Fruit fly (Drosophila melanogaster) whole organism, pupa: ENCODE measurements around the gene CG7607.

ENCODE experiments used
- CG13204 ChIP-seq: fragments of 200-800 bp; sonication (Bioruptor generic); optimal IDR thresholded peaks from 2 replicates; lab custom pipeline; 2018; ENCODE audit warnings: missing biosample characterization, mild to moderate bottlenecking, missing genetic modification characterization, moderate library complexity
- D1 ChIP-seq: fragments of 200-800 bp; sonication (Bioruptor generic); optimal IDR thresholded peaks from 2 replicates; lab custom pipeline; 2018; ENCODE audit warnings: missing biosample characterization, mild to moderate bottlenecking, missing genetic modification characterization, moderate library complexity
- EcR ChIP-seq: fragments of 200-800 bp; sonication (Bioruptor generic); optimal IDR thresholded peaks from 3 replicates; lab custom pipeline; 2019; ENCODE audit warnings: missing biosample characterization, missing genetic modification characterization, mild to moderate bottlenecking, moderate library complexity, missing genetic modification reagents
- Pif1B ChIP-seq: fragments of 200-800 bp; sonication (Bioruptor generic); optimal IDR thresholded peaks from 3 replicates; lab custom pipeline; 2016; ENCODE audit warnings: missing biosample characterization, missing genetic modification characterization
- rn ChIP-seq: fragments of 200-800 bp; sonication (Bioruptor generic); IDR thresholded peaks from 2 replicates; pipeline ENCODE4 v1.3.6; 2022; ENCODE audit warnings: missing biosample characterization, missing genetic modification characterization

Gene CG7607

dm6 chr3L:11248303-11248702 is 48.9 kb downstream of the CG7607 start:
- no peak for TF ChIP-seq EcR (GFP tag; lab: Kevin White, UChicago)
- TF ChIP-seq D1 (tag; lab: Kevin White, UChicago), result peak; percentile 70
- TF ChIP-seq rn (GFP tag; lab: Robert Waterston, UW), result no peak
- TF ChIP-seq CG13204 (GFP tag; lab: Kevin White, UChicago), result peak; percentile 8
- no peak for TF ChIP-seq Pif1B
- TF ChIP-seq, all 21 proteins: peak for 2
